Fruit fly (Drosophila melanogaster) whole organism: Measurements from ENCODE around the gene CG3301.

Experiments used
- CG8478 ChIP-seq: fragments of >200 bp; optimal IDR thresholded peaks from 2 replicates; lab custom pipeline; 2018; ENCODE audit warnings: inconsistent platforms
- Dll ChIP-seq: fragments of >200 bp; optimal IDR thresholded peaks from 2 replicates; lab custom pipeline; 2017
- EcR ChIP-seq, 2 experiments: fragments of >200 bp; optimal IDR thresholded peaks; 2 replicates each; lab custom pipeline; 2017; ENCODE audit warnings: missing biosample characterization in 2 of 2, missing genetic modification characterization in 2 of 2, missing genetic modification reagents in 2 of 2
- pan ChIP-seq: fragments of >200 bp; optimal IDR thresholded peaks from 2 replicates; lab custom pipeline; 2017
- psq ChIP-seq: fragments of >200 bp; optimal IDR thresholded peaks from 2 replicates; lab custom pipeline; 2017

DNA sequence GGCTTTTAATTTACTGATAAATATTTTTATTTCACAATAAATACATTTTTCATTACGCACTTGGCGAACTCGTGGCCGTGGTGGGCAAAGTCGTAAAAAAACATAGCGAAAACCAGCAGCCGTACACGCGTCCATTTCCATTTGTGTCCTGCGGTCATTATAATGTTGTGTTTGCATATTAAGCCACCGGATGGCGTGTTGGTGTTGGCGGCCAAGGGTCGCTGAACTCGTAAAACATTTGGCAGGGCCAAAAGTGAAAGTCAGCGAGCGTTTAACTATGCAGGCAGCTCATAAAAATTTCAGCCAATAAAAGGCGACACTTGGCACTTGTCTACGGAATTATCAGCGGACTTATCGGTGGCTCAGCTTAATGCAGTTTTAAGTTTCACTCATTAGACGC is 23.6 kb downstream of the CG3301 start:
- TF ChIP-seq EcR (GFP tag; optimal IDR thresholded peaks at IDR 0.05; lab: Kevin White, UChicago), result no peak
- TF ChIP-seq Dll (lab: Kevin White, UChicago), result no peak
- no peak for TF ChIP-seq pan (lab: Kevin White, UChicago)
- no peak for TF ChIP-seq CG8478 (lab: Kevin White, UChicago)
- no peak for TF ChIP-seq psq (lab: Kevin White, UChicago)
